Worm (Caenorhabditis elegans) whole organism, L1 larva: Measurements from ENCODE around the gene tyr-1.
A peak's percentile ranks its signal among the peaks of the same experiment; 100 is the strongest.

Experiments used
- C16A3.4 ChIP-seq: fragments of 150-350 bp; optimal IDR thresholded peaks from 2 replicates; lab custom pipeline; 2014; ENCODE audit warnings: missing biosample characterization, missing genetic modification characterization
- alr-1 ChIP-seq: fragments of 200-800 bp; sonication (Bioruptor generic); optimal IDR thresholded peaks from 2 replicates; lab custom pipeline; 2018; ENCODE audit warnings: borderline replicate concordance, mild to moderate bottlenecking, missing genetic modification characterization, missing compliant biosample characterization
- aly-2 ChIP-seq: fragments of 150-350 bp; optimal IDR thresholded peaks from 2 replicates; lab custom pipeline; 2014; ENCODE audit warnings: missing biosample characterization, missing genetic modification characterization
- ama-1 ChIP-seq: fragments of 150-350 bp; optimal IDR thresholded peaks from 2 replicates; lab custom pipeline; 2014
- ceh-63 ChIP-seq: fragments of 200-800 bp; sonication (Bioruptor generic); optimal IDR thresholded peaks from 2 replicates; lab custom pipeline; 2018; ENCODE audit warnings: mild to moderate bottlenecking, missing genetic modification characterization, missing compliant biosample characterization
- ceh-90 ChIP-seq: sonication (generic microtip); optimal IDR thresholded peaks from 2 replicates; lab custom pipeline; 2016; ENCODE audit warnings: missing genetic modification characterization, missing compliant biosample characterization
- dsc-1 ChIP-seq: sonication (generic microtip); optimal IDR thresholded peaks from 2 replicates; lab custom pipeline; 2016; ENCODE audit warnings: mild to moderate bottlenecking, missing genetic modification characterization, missing compliant biosample characterization
- efl-1 ChIP-seq, 4 experiments: fragments of 150-350 bp; optimal IDR thresholded peaks in 3 of 4; peaks in 1 of 4; 1 replicate in 1 of 4; 2 replicates in 3 of 4; lab custom pipeline; 2014; ENCODE audit warnings: missing biosample characterization in 2 of 4, missing genetic modification characterization in 2 of 4, missing genetic modification reagents in 2 of 4
- egl-13 ChIP-seq: sonication (generic microtip); optimal IDR thresholded peaks from 2 replicates; lab custom pipeline; 2016; ENCODE audit warnings: missing genotype, missing genetic modification reagents, missing genetic modification characterization, missing compliant biosample characterization
- elt-2 ChIP-seq: sonication (generic microtip); optimal IDR thresholded peaks from 2 replicates; lab custom pipeline; 2016; ENCODE audit warnings: missing genetic modification characterization, mild to moderate bottlenecking, inconsistent platforms, missing compliant biosample characterization, missing genetic modification reagents
- fkh-4 ChIP-seq: sonication (generic microtip); optimal IDR thresholded peaks from 2 replicates; lab custom pipeline; 2016; ENCODE audit warnings: missing compliant biosample characterization, missing genetic modification characterization, borderline replicate concordance
- fos-1 ChIP-seq: fragments of 150-350 bp; optimal IDR thresholded peaks from 2 replicates; lab custom pipeline; 2014; ENCODE audit warnings: missing biosample characterization, missing genetic modification characterization
- hlh-17 ChIP-seq: fragments of 200-800 bp; sonication (Bioruptor generic); optimal IDR thresholded peaks from 2 replicates; lab custom pipeline; 2018; ENCODE audit warnings: missing genetic modification characterization, mild to moderate bottlenecking, missing compliant biosample characterization, moderate library complexity, borderline replicate concordance
- hlh-4 ChIP-seq: sonication (generic microtip); optimal IDR thresholded peaks from 2 replicates; lab custom pipeline; 2016; ENCODE audit warnings: mild to moderate bottlenecking, missing genetic modification characterization, missing compliant biosample characterization
- isw-1 ChIP-seq: fragments of 200-800 bp; sonication (Bioruptor generic); IDR thresholded peaks from 2 replicates; pipeline ENCODE4 v1.3.6; 2022; ENCODE audit warnings: missing genetic modification characterization, missing compliant biosample characterization
- jun-1 ChIP-seq: fragments of 150-350 bp; optimal IDR thresholded peaks from 2 replicates; lab custom pipeline; 2014; ENCODE audit warnings: missing biosample characterization, missing genetic modification reagents, missing genetic modification characterization
- lin-35 ChIP-seq, 2 experiments: fragments of 150-350 bp; optimal IDR thresholded peaks; 2 replicates each; lab custom pipeline; 2014; ENCODE audit warnings: missing biosample characterization in 2 of 2, missing genetic modification characterization in 2 of 2, missing genetic modification reagents in 2 of 2
- lin-39 ChIP-seq: fragments of 150-350 bp; optimal IDR thresholded peaks from 2 replicates; lab custom pipeline; 2014; ENCODE audit warnings: missing biosample characterization, missing genetic modification reagents, missing genetic modification characterization
- mab-9 ChIP-seq: fragments of 200-800 bp; sonication (Bioruptor generic); IDR thresholded peaks from 2 replicates; pipeline ENCODE4 v1.3.6; 2022; ENCODE audit warnings: missing genetic modification reagents, missing genetic modification characterization, missing compliant biosample characterization
- mdl-1 ChIP-seq, 2 experiments: fragments of 150-350 bp; optimal IDR thresholded peaks; 2 replicates each; lab custom pipeline; 2014 to 2017; ENCODE audit warnings: missing biosample characterization in 2 of 2, missing genetic modification characterization in 2 of 2, inconsistent platforms in 1 of 2
- mef-2 ChIP-seq: fragments of 150-350 bp; optimal IDR thresholded peaks from 2 replicates; lab custom pipeline; 2014; ENCODE audit warnings: missing biosample characterization, missing genetic modification characterization
- nhr-12 ChIP-seq: sonication (generic microtip); optimal IDR thresholded peaks from 2 replicates; lab custom pipeline; 2017; ENCODE audit warnings: missing biosample characterization, missing genetic modification characterization
- nhr-20 ChIP-seq: sonication (generic microtip); optimal IDR thresholded peaks from 2 replicates; lab custom pipeline; 2016; ENCODE audit warnings: mild to moderate bottlenecking, missing genetic modification characterization, missing compliant biosample characterization
- nhr-28 ChIP-seq: fragments of 150-350 bp; optimal IDR thresholded peaks from 2 replicates; lab custom pipeline; 2014; ENCODE audit warnings: missing biosample characterization, missing genetic modification characterization
- nhr-84 ChIP-seq: sonication (generic microtip); optimal IDR thresholded peaks from 2 replicates; lab custom pipeline; 2017; ENCODE audit warnings: missing biosample characterization, missing genetic modification characterization
- nhr-90 ChIP-seq: sonication (generic microtip); optimal IDR thresholded peaks from 2 replicates; lab custom pipeline; 2016; ENCODE audit warnings: mild to moderate bottlenecking, missing genetic modification characterization, missing compliant biosample characterization; ENCODE audit not compliant: poor library complexity
- pqm-1 ChIP-seq: sonication (generic microtip); optimal IDR thresholded peaks from 3 replicates; lab custom pipeline; 2017; ENCODE audit warnings: missing biosample characterization, missing genetic modification characterization
- rnt-1 ChIP-seq: sonication (generic microtip); optimal IDR thresholded peaks from 2 replicates; lab custom pipeline; 2016; ENCODE audit warnings: mild to moderate bottlenecking, missing genetic modification characterization, moderate library complexity, missing compliant biosample characterization
- skn-1 ChIP-seq: fragments of 150-350 bp; optimal IDR thresholded peaks from 2 replicates; lab custom pipeline; 2014; ENCODE audit warnings: missing biosample characterization, missing genetic modification characterization
- snpc-4 ChIP-seq: fragments of 150-350 bp; optimal IDR thresholded peaks from 2 replicates; lab custom pipeline; 2014; ENCODE audit warnings: missing biosample characterization, missing genetic modification characterization
- sptf-1 ChIP-seq: fragments of 150-350 bp; optimal IDR thresholded peaks from 2 replicates; lab custom pipeline; 2014; ENCODE audit warnings: missing biosample characterization, missing genetic modification characterization
- tlp-1 ChIP-seq: fragments of 150-350 bp; optimal IDR thresholded peaks from 2 replicates; lab custom pipeline; 2014; ENCODE audit warnings: missing biosample characterization, missing genetic modification characterization
- unc-130 ChIP-seq: fragments of 150-350 bp; optimal IDR thresholded peaks from 2 replicates; lab custom pipeline; 2017; ENCODE audit warnings: missing biosample characterization, missing genetic modification characterization, inconsistent platforms
- xbp-1 ChIP-seq: sonication (generic microtip); optimal IDR thresholded peaks from 2 replicates; lab custom pipeline; 2016; ENCODE audit warnings: missing genetic modification characterization, missing compliant biosample characterization
- zip-4 ChIP-seq: fragments of 200-800 bp; sonication (Bioruptor generic); optimal IDR thresholded peaks from 2 replicates; lab custom pipeline; 2018; ENCODE audit warnings: mild to moderate bottlenecking, missing genetic modification characterization, moderate library complexity, missing compliant biosample characterization
- ztf-4 ChIP-seq: fragments of 150-350 bp; optimal IDR thresholded peaks from 2 replicates; lab custom pipeline; 2014; ENCODE audit warnings: missing biosample characterization, missing genetic modification characterization

Gene tyr-1

DNA sequence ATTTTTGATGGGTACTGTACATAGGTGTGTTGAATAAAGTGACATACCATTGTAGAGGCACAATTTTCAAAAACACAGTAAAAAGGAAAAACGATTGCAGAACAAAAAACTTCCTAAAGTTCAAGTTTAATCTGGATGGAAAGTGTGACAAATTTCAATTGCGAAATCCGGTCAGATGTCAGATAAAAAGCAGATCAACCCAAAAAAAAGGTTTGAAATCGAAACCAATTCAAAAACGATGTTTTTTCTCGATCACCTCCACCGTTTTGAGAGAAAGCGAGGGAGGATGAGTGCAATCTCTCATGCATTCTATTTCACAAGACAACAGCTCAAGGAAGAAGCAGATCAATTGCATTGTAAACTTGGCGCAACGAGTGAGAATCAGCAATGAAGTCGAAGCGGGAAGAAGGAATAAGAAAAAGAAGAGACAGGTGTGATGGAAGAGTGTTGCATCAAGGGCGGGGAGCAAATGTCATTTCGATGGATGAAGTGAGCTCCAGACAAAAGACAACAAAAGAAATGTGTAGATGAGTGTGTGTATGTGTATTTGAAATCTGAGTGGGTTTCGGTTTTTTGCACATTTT, 6.6 kb downstream of the tyr-1 start (continued):
- TF ChIP-seq hlh-17 (GFP tag; lab: Kevin White, UChicago) (no peak), alr-1 (tag; lab: Kevin White, UChicago) (no peak), C16A3.4 (tag; lab: Kevin White, UChicago) (no peak), dsc-1 (tag; lab: Kevin White, UChicago) (peak; percentile 50), hlh-4 (tag; lab: Kevin White, UChicago) (no peak), xbp-1 (tag; lab: Kevin White, UChicago) (no peak), isw-1 (GFP tag; lab: Robert Waterston, UW) (no peak), efl-1 (optimal IDR thresholded peaks at IDR 0.05; lab: Kevin White, UChicago) (no peak), efl-1 (GFP tag; optimal IDR thresholded peaks at IDR 0.05 in 1 of 2; lab: Kevin White, UChicago) (peak in 1 of 2 experiments; percentile 61), ztf-4 (tag; lab: Kevin White, UChicago) (no peak), nhr-84 (tag; lab: Kevin White, UChicago) (no peak), mdl-1 (tag; optimal IDR thresholded peaks at IDR 0.05; lab: Kevin White, UChicago) (no peak), ceh-63 (GFP tag; lab: Kevin White, UChicago) (no peak), mab-9 (GFP tag; lab: Robert Waterston, UW) (no peak), unc-130 (tag; lab: Kevin White, UChicago) (peak; percentile 21)

- no peak for TF ChIP-seq jun-1 (tag; lab: Kevin White, UChicago)
- TF ChIP-seq, all 84 proteins: peak for 0
Observed at ce11 chrIII:7882900-7883299, 9.3 kb downstream of the tyr-1 start, which contains the start of gene ZK688.9. Gene ZK688.9, minus strand, starts transcription at chrIII:7883000.

DNA sequence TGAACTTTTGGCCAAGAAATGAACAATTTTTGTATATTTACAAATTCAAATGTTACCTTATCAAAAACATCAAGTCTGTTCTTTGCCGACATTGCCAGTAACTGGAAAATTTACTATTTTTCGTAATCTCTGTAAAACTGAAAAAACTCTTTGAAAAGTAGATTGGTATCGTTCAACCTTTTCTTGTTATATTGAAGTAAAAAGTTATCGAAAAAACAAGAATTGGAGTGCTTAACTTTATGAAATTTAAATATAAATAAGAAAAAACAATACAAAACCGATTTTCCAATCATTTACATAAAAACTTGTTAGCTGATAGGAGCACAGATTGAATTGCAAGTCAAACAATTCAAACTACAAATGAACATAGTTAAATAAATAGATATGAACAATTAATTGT, 11.3 kb downstream of the tyr-1 start, which contains the start of gene ZK688.11:
Gene ZK688.11 (minus strand): TSS at position 101 of the 400 bp plus-strand sequence.
- TF ChIP-seq zip-4 (GFP tag; lab: Kevin White, UChicago) (no peak), ceh-90 (no peak), ama-1 (lab: Kevin White, UChicago) (no peak), aly-2 (tag; lab: Kevin White, UChicago) (no peak), lin-39 (no peak), lin-35 (GFP tag; optimal IDR thresholded peaks at IDR 0.05; lab: Kevin White, UChicago) (no peak), nhr-20 (tag; lab: Kevin White, UChicago) (no peak), sptf-1 (tag; lab: Kevin White, UChicago) (no peak), nhr-90 (tag; lab: Kevin White, UChicago) (no peak), nhr-12 (tag; lab: Kevin White, UChicago) (no peak), elt-2 (tag; lab: Kevin White, UChicago) (no peak), fkh-4 (tag; lab: Kevin White, UChicago) (no peak), skn-1 (tag; lab: Kevin White, UChicago) (no peak), mef-2 (tag; lab: Kevin White, UChicago) (no peak), nhr-28 (tag; lab: Kevin White, UChicago) (no peak), rnt-1 (no peak), snpc-4 (no peak), tlp-1 (tag; lab: Kevin White, UChicago) (no peak), egl-13 (tag; lab: Kevin White, UChicago) (no peak), fos-1 (tag; lab: Kevin White, UChicago) (no peak)

DNA sequence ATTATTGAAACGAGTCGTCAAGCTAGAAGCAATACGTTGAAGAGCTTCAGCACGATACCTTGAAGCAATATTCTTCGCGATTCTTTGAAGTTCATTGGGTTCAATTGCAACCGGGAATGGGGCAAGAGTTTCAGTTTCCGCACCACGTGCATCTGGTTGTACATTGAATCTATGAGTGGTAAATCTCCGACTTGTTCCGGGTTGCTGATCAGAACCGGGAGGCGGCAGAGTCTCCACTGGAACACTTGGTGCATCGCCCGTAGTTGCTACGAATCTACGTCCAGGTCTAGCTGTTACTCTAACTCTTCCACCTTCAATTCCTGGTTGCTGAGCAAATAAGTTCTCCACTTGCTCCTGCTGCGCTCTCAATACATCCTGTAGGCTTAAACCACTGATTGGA, 15.5 kb downstream of the tyr-1 start:
- TF ChIP-seq efl-1 (optimal IDR thresholded peaks at IDR 0.05; lab: Kevin White, UChicago), result no peak
- TF ChIP-seq efl-1 (GFP tag; optimal IDR thresholded peaks at IDR 0.05 in 1 of 2; lab: Kevin White, UChicago), result peak in 1 of 2 experiments; percentile 91
- TF ChIP-seq pqm-1 (tag; lab: Kevin White, UChicago), result no peak
